Worm (Caenorhabditis elegans): ENCODE measurements around the gene sysm-1.

Gene sysm-1

ce11 chrII:9117789-9118242 is 34.8 kb upstream of the sysm-1 start:
- TF ChIP-seq T20F7.1 (GFP tag; optimal IDR thresholded peaks at IDR 0.05) (peak; percentile 5), lin-15B (tag; optimal IDR thresholded peaks at IDR 0.05) (no peak), ceh-82 (tag; optimal IDR thresholded peaks at IDR 0.05) (no peak), ama-1 (optimal IDR thresholded peaks at IDR 0.05) (no peak), daf-12 (tag; optimal IDR thresholded peaks at IDR 0.05) (no peak), lin-13 (GFP tag; optimal IDR thresholded peaks at IDR 0.05) (no peak), Y48G9A.11 (GFP tag; IDR thresholded peaks at IDR 0.05) (no peak), spr-3 (GFP tag; optimal IDR thresholded peaks at IDR 0.05) (no peak), dmd-6 (GFP tag; IDR thresholded peaks at IDR 0.05) (peak; percentile 59), rbr-2 (tag; optimal IDR thresholded peaks at IDR 0.05) (no peak), ctbp-1 (GFP tag; IDR thresholded peaks at IDR 0.05) (no peak), pqm-1 (tag; optimal IDR thresholded peaks at IDR 0.05) (peak; percentile 91), nhr-6 (tag; optimal IDR thresholded peaks at IDR 0.05) (no peak), egl-27 (tag; optimal IDR thresholded peaks at IDR 0.05) (no peak), F44E2.7 (GFP tag; IDR thresholded peaks at IDR 0.05) (no peak), lin-39 (tag; optimal IDR thresholded peaks at IDR 0.05) (no peak), nhr-42 (GFP tag; IDR thresholded peaks at IDR 0.05) (no peak), egl-43 (GFP tag; IDR thresholded peaks at IDR 0.05) (no peak), mes-2 (tag; optimal IDR thresholded peaks at IDR 0.05; ENCODE audit: poor library complexity, severe bottlenecking) (no peak), ceh-44 (GFP tag; IDR thresholded peaks at IDR 0.05) (no peak), lim-7 (GFP tag; IDR thresholded peaks at IDR 0.05) (no peak), ZK337.2 (GFP tag; IDR thresholded peaks at IDR 0.05) (no peak), skn-1 (tag; optimal IDR thresholded peaks at IDR 0.05) (no peak), lsy-2 (tag; optimal IDR thresholded peaks at IDR 0.05) (peak in 1 of 2 experiments; percentile 46), nhr-28 (tag; optimal IDR thresholded peaks at IDR 0.05) (peak; percentile 75), spr-1 (tag; optimal IDR thresholded peaks at IDR 0.05) (no peak), Y75B8A.6 (GFP tag; IDR thresholded peaks at IDR 0.05) (no peak), nhr-77 (tag; optimal IDR thresholded peaks at IDR 0.05) (peak; percentile 70), saeg-2 (GFP tag; IDR thresholded peaks at IDR 0.05) (no peak), dve-1 (tag; optimal IDR thresholded peaks at IDR 0.05; ENCODE audit: insufficient read depth) (peak; percentile 59), snpc-4 (tag; optimal IDR thresholded peaks at IDR 0.05) (no peak), lin-29 (GFP tag; IDR thresholded peaks at IDR 0.05) (no peak), ceh-20 (GFP tag; IDR thresholded peaks at IDR 0.05) (no peak), aha-1 (tag) (peak; percentile 69), daf-19 (GFP tag; conservative IDR thresholded peaks at IDR 0.05) (0 out of 2 replicates have a peak, but pooled peaks have one; percentile 55), hlh-11 (tag; optimal IDR thresholded peaks at IDR 0.05) (peak; percentile 36), daf-16 (GFP tag; optimal IDR thresholded peaks at IDR 0.05) (no peak), daf-16 (tag; optimal IDR thresholded peaks at IDR 0.05) (peak; percentile 60), nhr-11 (tag; optimal IDR thresholded peaks at IDR 0.05) (peak; percentile 8), F10B5.3 (tag; optimal IDR thresholded peaks at IDR 0.05) (no peak), nhr-48 (tag; optimal IDR thresholded peaks at IDR 0.05) (peak; percentile 58), vab-7 (GFP tag; IDR thresholded peaks at IDR 0.05) (no peak), set-16 (GFP tag; IDR thresholded peaks at IDR 0.05) (no peak), fkh-10 (GFP tag; optimal IDR thresholded peaks at IDR 0.05) (no peak), zfp-3 (GFP tag; conservative IDR thresholded peaks at IDR 0.05) (no peak), mep-1 (tag; optimal IDR thresholded peaks at IDR 0.05) (peak; percentile 70), zag-1 (tag; optimal IDR thresholded peaks at IDR 0.05) (no peak), mxl-2 (GFP tag; conservative IDR thresholded peaks at IDR 0.05) (no peak), zip-11 (GFP tag; IDR thresholded peaks at IDR 0.05) (no peak), aly-2 (tag; optimal IDR thresholded peaks at IDR 0.05) (no peak), ces-1 (GFP tag; optimal IDR thresholded peaks at IDR 0.05) (peak; percentile 52), lin-1 (GFP tag; IDR thresholded peaks at IDR 0.05) (peak; percentile 67; the same call in 1 of the 2 replicates), ztf-7 (tag; optimal IDR thresholded peaks at IDR 0.05) (no peak), zfp-2 (tag; optimal IDR thresholded peaks at IDR 0.05) (no peak)
